Worm (Caenorhabditis elegans): Measurements from ENCODE around the gene F44G4.6.
A peak's percentile ranks its signal among the peaks of the same experiment; 100 is the strongest.

F44G4.6 gene

ce11 chrII:8969251-8970183 lies 32.1 kb downstream of the F44G4.6 start, which contains the start of the genes szy-20 and C18E9.5 (continued):
- TF ChIP-seq hmg-1.1 (GFP tag; IDR thresholded peaks at IDR 0.05) (peak; percentile 70), daf-8 (GFP tag; IDR thresholded peaks at IDR 0.05) (no peak), ctbp-1 (GFP tag; IDR thresholded peaks at IDR 0.05) (peak; percentile 52; the same call in 1 of the 2 replicates), lir-3 (tag; optimal IDR thresholded peaks at IDR 0.05) (no peak), nhr-6 (tag; optimal IDR thresholded peaks at IDR 0.05) (peak; percentile 46), madf-5 (GFP tag; IDR thresholded peaks at IDR 0.05) (no peak), ceh-20 (GFP tag; IDR thresholded peaks at IDR 0.05) (peak; percentile 48; the same call in 1 of the 2 replicates), D1046.2 (GFP tag; IDR thresholded peaks at IDR 0.05) (no peak), nhr-111 (GFP tag; optimal IDR thresholded peaks at IDR 0.05) (no peak), aha-1 (tag) (no peak), Y75B8A.6 (GFP tag; IDR thresholded peaks at IDR 0.05) (no peak), ztf-7 (tag; optimal IDR thresholded peaks at IDR 0.05) (no peak), fos-1 (tag; optimal IDR thresholded peaks at IDR 0.05) (no peak), nhr-237 (tag; optimal IDR thresholded peaks at IDR 0.05) (no peak), F26F4.8 (GFP tag; conservative IDR thresholded peaks at IDR 0.05) (no peak), pha-4 (GFP tag; IDR thresholded peaks at IDR 0.05) (peak; percentile 61), pha-4 (tag; optimal IDR thresholded peaks at IDR 0.05) (no peak), mxl-2 (GFP tag; conservative IDR thresholded peaks at IDR 0.05) (no peak), daf-16 (GFP tag; optimal IDR thresholded peaks at IDR 0.05) (peak in 1 of 2 experiments; percentile 58), daf-16 (tag; optimal IDR thresholded peaks at IDR 0.05) (peak; percentile 11), egl-43 (GFP tag; IDR thresholded peaks at IDR 0.05) (peak; percentile 68), pqm-1 (tag; optimal IDR thresholded peaks at IDR 0.05) (peak; percentile 89), mdl-1 (tag; optimal IDR thresholded peaks at IDR 0.05) (peak in 1 of 2 experiments; percentile 57), zip-2 (tag; optimal IDR thresholded peaks at IDR 0.05) (no peak), zfp-2 (tag; optimal IDR thresholded peaks at IDR 0.05) (no peak), gei-8 (GFP tag; optimal IDR thresholded peaks at IDR 0.05) (no peak), F49E8.2 (tag; optimal IDR thresholded peaks at IDR 0.05; ENCODE audit: borderline replicate concordance) (peak; percentile 32), daf-19 (GFP tag; conservative IDR thresholded peaks at IDR 0.05) (no peak), lin-29 (GFP tag; IDR thresholded peaks at IDR 0.05) (no peak), nhr-102 (tag; optimal IDR thresholded peaks at IDR 0.05) (peak; percentile 47), attf-4 (tag; optimal IDR thresholded peaks at IDR 0.05) (no peak), snpc-1.2 (GFP tag; IDR thresholded peaks at IDR 0.05) (no peak), lin-38 (GFP tag; IDR thresholded peaks at IDR 0.05) (peak; percentile 75), F37D6.2 (tag; optimal IDR thresholded peaks at IDR 0.05) (peak; percentile 65), lim-7 (GFP tag; IDR thresholded peaks at IDR 0.05) (no peak)

ce11 chrII:8964835-8965234 lies 36.8 kb downstream of the F44G4.6 start, which contains the start of the genes ndub-3 and C18E9.2:
Gene ndub-3, minus strand, starts transcription at chrII:8964890.
Gene C18E9.2, plus strand, starts transcription at chrII:8965006.
- TF ChIP-seq mdt-29 (GFP tag; IDR thresholded peaks at IDR 0.05): no peak
- no peak for TF ChIP-seq lin-1 (GFP tag; IDR thresholded peaks at IDR 0.05)
- TF ChIP-seq cey-2 (tag; optimal IDR thresholded peaks at IDR 0.05; ENCODE audit: borderline replicate concordance, insufficient read depth): no peak
- TF ChIP-seq dve-1 (tag; optimal IDR thresholded peaks at IDR 0.05; ENCODE audit: insufficient read depth): peak; percentile 22
- TF ChIP-seq dpl-1 (GFP tag; optimal IDR thresholded peaks at IDR 0.05): peak; percentile 27
- peak; percentile 65 for TF ChIP-seq hlh-30 (tag; optimal IDR thresholded peaks at IDR 0.05; ENCODE audit: insufficient read depth)
- TF ChIP-seq nhr-11 (tag; optimal IDR thresholded peaks at IDR 0.05): no peak
- TF ChIP-seq lin-15B (tag; optimal IDR thresholded peaks at IDR 0.05): no peak
- TF ChIP-seq snpc-4 (tag; optimal IDR thresholded peaks at IDR 0.05): no peak
- no peak for TF ChIP-seq ceh-82 (tag; optimal IDR thresholded peaks at IDR 0.05)
- TF ChIP-seq zfp-2 (tag; optimal IDR thresholded peaks at IDR 0.05): no peak
- no peak for TF ChIP-seq set-16 (GFP tag; IDR thresholded peaks at IDR 0.05)
- no peak for TF ChIP-seq daf-19 (GFP tag; conservative IDR thresholded peaks at IDR 0.05)
- TF ChIP-seq zip-11 (GFP tag; IDR thresholded peaks at IDR 0.05): no peak
- no peak for TF ChIP-seq ceh-20 (GFP tag; IDR thresholded peaks at IDR 0.05)
- no peak for TF ChIP-seq Y105C5A.15 (GFP tag; IDR thresholded peaks at IDR 0.05)
- TF ChIP-seq R02D3.7 (tag; optimal IDR thresholded peaks at IDR 0.05): peak; percentile 78
- TF ChIP-seq unc-62 (GFP tag; optimal IDR thresholded peaks at IDR 0.05 in 1 of 2): peak in 1 of 2 experiments; percentile 87
- no peak for TF ChIP-seq unc-62 (tag; optimal IDR thresholded peaks at IDR 0.05)
- no peak for TF ChIP-seq nhr-76 (tag; optimal IDR thresholded peaks at IDR 0.05)
